Worm (Caenorhabditis elegans) whole organism, mixed stage, embryonic: ENCODE data around the gene bus-8A.

ENCODE experiments used
- mep-1 ChIP-seq: fragments of 150-350 bp; optimal IDR thresholded peaks from 2 replicates; lab custom pipeline; 2017; ENCODE audit warnings: missing biosample characterization, missing genetic modification reagents, missing genetic modification characterization, inconsistent platforms
- nhr-237 ChIP-seq: fragments of 150-350 bp; optimal IDR thresholded peaks from 2 replicates; lab custom pipeline; 2014; ENCODE audit warnings: missing biosample characterization, missing genetic modification characterization
- nhr-28 ChIP-seq: fragments of 150-350 bp; optimal IDR thresholded peaks from 2 replicates; lab custom pipeline; 2014; ENCODE audit warnings: missing biosample characterization, missing genetic modification characterization
- nhr-76 ChIP-seq: sonication (generic microtip); optimal IDR thresholded peaks from 2 replicates; lab custom pipeline; 2017; ENCODE audit warnings: missing biosample characterization, missing genetic modification characterization
- snpc-4 ChIP-seq: fragments of 150-350 bp; optimal IDR thresholded peaks from 2 replicates; lab custom pipeline; 2014; ENCODE audit warnings: missing biosample characterization, missing genetic modification characterization
- unc-39 ChIP-seq: fragments of 150-350 bp; optimal IDR thresholded peaks from 2 replicates; lab custom pipeline; 2014; ENCODE audit warnings: missing biosample characterization, missing genetic modification characterization
- unc-62 ChIP-seq: fragments of 150-350 bp; optimal IDR thresholded peaks from 2 replicates; lab custom pipeline; 2014; ENCODE audit warnings: missing biosample characterization, missing genetic modification reagents, missing genetic modification characterization
- ztf-11 ChIP-seq: fragments of 150-350 bp; optimal IDR thresholded peaks from 2 replicates; lab custom pipeline; 2014; ENCODE audit warnings: missing biosample characterization, missing genetic modification characterization

ce11 chrX:5451706-5452105, 41.0 kb upstream of the bus-8A start:
- no peak for TF ChIP-seq unc-39 (tag; lab: Kevin White, UChicago)
- no peak for TF ChIP-seq nhr-28
- TF ChIP-seq nhr-76 (tag; lab: Kevin White, UChicago): no peak
- TF ChIP-seq mep-1: no peak
- no peak for TF ChIP-seq unc-62 (GFP tag; lab: Kevin White, UChicago)
- no peak for TF ChIP-seq snpc-4 (tag; lab: Kevin White, UChicago)
- no peak for TF ChIP-seq ztf-11 (tag; lab: Kevin White, UChicago)
- TF ChIP-seq nhr-237: no peak
